Fruit fly (Drosophila melanogaster) whole organism, pupa: Measurements from ENCODE around the gene rost.

Experiments used
- CG10348 ChIP-seq: fragments of 200-800 bp; sonication (Bioruptor generic); IDR thresholded peaks from 2 replicates; pipeline ENCODE4 v1.3.6; 2022; ENCODE audit warnings: missing biosample characterization, missing genetic modification characterization
- CG13204 ChIP-seq: fragments of 200-800 bp; sonication (Bioruptor generic); optimal IDR thresholded peaks from 2 replicates; lab custom pipeline; 2018; ENCODE audit warnings: missing biosample characterization, mild to moderate bottlenecking, missing genetic modification characterization, moderate library complexity
- CG17806 ChIP-seq: fragments of 200-800 bp; sonication (Bioruptor generic); optimal IDR thresholded peaks from 2 replicates; lab custom pipeline; 2018; ENCODE audit warnings: missing biosample characterization, mild to moderate bottlenecking, missing genetic modification characterization, moderate library complexity
- CG32121 ChIP-seq: fragments of 200-800 bp; sonication (Bioruptor generic); IDR thresholded peaks from 2 replicates; pipeline ENCODE4 v1.3.6; 2022; ENCODE audit warnings: missing biosample characterization, missing genetic modification characterization
- CG8159 ChIP-seq: fragments of 200-800 bp; sonication (Bioruptor generic); optimal IDR thresholded peaks from 3 replicates; lab custom pipeline; 2018; ENCODE audit warnings: missing biosample characterization, mild to moderate bottlenecking, missing genetic modification characterization, moderate library complexity
- CG8301 ChIP-seq: fragments of 200-800 bp; sonication (Bioruptor generic); optimal IDR thresholded peaks from 2 replicates; lab custom pipeline; 2018; ENCODE audit warnings: missing biosample characterization, mild to moderate bottlenecking, missing genetic modification characterization
- D1 ChIP-seq: fragments of 200-800 bp; sonication (Bioruptor generic); optimal IDR thresholded peaks from 2 replicates; lab custom pipeline; 2018; ENCODE audit warnings: missing biosample characterization, mild to moderate bottlenecking, missing genetic modification characterization, moderate library complexity
- EcR ChIP-seq: fragments of 200-800 bp; sonication (Bioruptor generic); optimal IDR thresholded peaks from 3 replicates; lab custom pipeline; 2019; ENCODE audit warnings: missing biosample characterization, missing genetic modification characterization, mild to moderate bottlenecking, moderate library complexity, missing genetic modification reagents
- Snoo ChIP-seq: fragments of 200-800 bp; sonication (Bioruptor generic); optimal IDR thresholded peaks from 3 replicates; lab custom pipeline; 2017; ENCODE audit warnings: missing biosample characterization, mild to moderate bottlenecking, missing genetic modification characterization, inconsistent platforms
- fd96Ca ChIP-seq: fragments of 200-800 bp; sonication (Bioruptor generic); IDR thresholded peaks from 3 replicates; pipeline ENCODE4 v1.3.6; 2022; ENCODE audit warnings: missing biosample characterization, missing genetic modification characterization

DNA sequence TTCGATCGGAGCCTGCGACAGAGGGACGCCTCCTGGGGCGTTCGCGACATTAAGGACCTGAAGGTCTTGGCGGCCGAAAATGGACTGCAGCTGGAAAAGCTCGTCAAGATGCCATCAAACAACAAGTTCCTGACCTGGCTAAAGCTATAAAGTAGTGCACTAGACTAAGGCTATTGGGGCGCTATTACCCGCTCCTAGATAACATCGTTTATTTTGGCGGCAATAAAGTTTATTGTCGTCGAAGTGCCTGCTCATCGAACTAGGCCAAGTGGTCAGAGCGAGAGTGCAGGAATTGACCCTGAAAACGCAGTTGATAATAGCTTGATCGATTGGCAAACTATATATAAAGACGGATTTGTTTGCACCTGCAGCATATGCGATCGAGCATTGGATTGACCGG lies 8.9 kb upstream of the rost start, which contains the start of gene Try29F:
- TF ChIP-seq CG32121 (GFP tag; lab: Robert Waterston, UW) (no peak), D1 (no peak), CG8159 (tag; lab: Kevin White, UChicago) (no peak), CG8301 (tag; lab: Kevin White, UChicago) (no peak), EcR (GFP tag; lab: Kevin White, UChicago) (no peak), Snoo (tag; lab: Kevin White, UChicago) (no peak), fd96Ca (GFP tag; lab: Robert Waterston, UW) (no peak), CG13204 (GFP tag; lab: Kevin White, UChicago) (no peak), CG17806 (tag; lab: Kevin White, UChicago) (no peak), CG10348 (GFP tag; lab: Robert Waterston, UW) (no peak)
